Fruit fly (Drosophila melanogaster) whole organism, embryonic: ENCODE measurements around the gene CG15548.
A peak's percentile ranks its signal among the peaks of the same experiment; 100 is the strongest.

ENCODE experiments used
- CG10543 ChIP-seq: fragments of 200-800 bp; sonication (Bioruptor generic); optimal IDR thresholded peaks from 3 replicates; lab custom pipeline; 2017; ENCODE audit warnings: missing biosample characterization, mild to moderate bottlenecking, missing genetic modification characterization, moderate library complexity
- CG15514 ChIP-seq: fragments of 200-800 bp; sonication (Bioruptor generic); optimal IDR thresholded peaks from 3 replicates; lab custom pipeline; 2017; ENCODE audit warnings: missing biosample characterization, missing genetic modification characterization, mild to moderate bottlenecking, moderate library complexity, missing genetic modification reagents
- Lim3 ChIP-seq: fragments of 200-800 bp; sonication (Bioruptor generic); IDR thresholded peaks from 2 replicates; pipeline ENCODE4 v1.3.6; 2022; ENCODE audit warnings: missing biosample characterization, missing genetic modification characterization
- chinmo ChIP-seq: fragments of 200-800 bp; sonication (Bioruptor generic); IDR thresholded peaks from 4 replicates; pipeline ENCODE4 v1.3.6; 2022; ENCODE audit warnings: missing biosample characterization, missing genetic modification characterization; ENCODE audit not compliant: partially characterized antibody
- cwo ChIP-seq: fragments of 200-800 bp; sonication (Bioruptor generic); optimal IDR thresholded peaks from 3 replicates; lab custom pipeline; 2017; ENCODE audit warnings: missing biosample characterization, missing genetic modification characterization, mild to moderate bottlenecking, moderate library complexity, missing genetic modification reagents
- grn ChIP-seq: fragments of 200-800 bp; sonication (Bioruptor generic); optimal IDR thresholded peaks from 3 replicates; lab custom pipeline; 2017; ENCODE audit warnings: missing biosample characterization, missing genetic modification characterization
- lab ChIP-seq: fragments of 200-800 bp; sonication (Bioruptor generic); optimal IDR thresholded peaks from 3 replicates; lab custom pipeline; 2017; ENCODE audit warnings: missing biosample characterization, missing genetic modification characterization, mild to moderate bottlenecking, moderate library complexity, missing genetic modification reagents
- luna ChIP-seq: fragments of 200-800 bp; sonication (Bioruptor generic); optimal IDR thresholded peaks from 2 replicates; lab custom pipeline; 2016; ENCODE audit warnings: missing biosample characterization, missing genetic modification characterization
- otp ChIP-seq: fragments of 200-800 bp; sonication (Bioruptor generic); IDR thresholded peaks from 3 replicates; pipeline ENCODE4, ENCODE4 v1.3.6; 2022; ENCODE audit warnings: missing biosample characterization, missing genetic modification characterization
- sug ChIP-seq: fragments of 200-800 bp; optimal IDR thresholded peaks from 2 replicates; lab custom pipeline; 2019; ENCODE audit warnings: missing biosample characterization, mild to moderate bottlenecking, missing genetic modification characterization, moderate library complexity

Gene CG15548

DNA sequence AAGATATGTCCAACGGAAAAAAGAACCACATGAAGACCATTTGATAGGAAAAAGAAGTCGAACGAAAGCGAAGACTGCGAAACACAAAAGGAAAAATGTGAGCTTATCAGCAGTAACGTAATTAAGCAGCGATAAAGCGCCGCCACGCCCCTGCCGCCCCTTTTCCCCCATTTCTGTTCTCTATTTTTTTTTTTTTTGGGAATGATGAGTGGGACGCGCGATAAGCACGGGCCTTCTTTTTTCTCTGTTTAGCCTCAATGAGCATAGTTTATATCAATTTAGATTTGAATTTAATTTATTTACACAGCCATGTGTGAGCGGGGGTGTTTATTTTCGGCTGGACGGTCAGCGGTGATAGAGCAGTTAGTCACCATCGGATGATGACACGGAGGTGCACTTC lies 50.6 kb downstream of the CG15548 start (continued):
- TF ChIP-seq lab (GFP tag; lab: Kevin White, UChicago) (peak; percentile 63), Lim3 (peak; percentile 59; the same call in 1 of the 2 replicates), CG15514 (GFP tag; lab: Kevin White, UChicago) (peak; percentile 22), otp (no peak), chinmo (0 out of 4 replicates have a peak, but pooled peaks have one; percentile 45), grn (GFP tag; lab: Kevin White, UChicago) (peak; percentile 60), sug (tag; lab: Kevin White, UChicago) (peak; percentile 61), luna (GFP tag; lab: Kevin White, UChicago) (no peak), cwo (GFP tag; lab: Kevin White, UChicago) (peak; percentile 48), CG10543 (GFP tag; lab: Kevin White, UChicago) (peak; percentile 31)
